Fruit fly (Drosophila melanogaster) whole organism: ENCODE results near the gene Spt3.

ENCODE experiments used
- pan ChIP-seq: fragments of >200 bp; optimal IDR thresholded peaks from 2 replicates; lab custom pipeline; 2017
- psq ChIP-seq: fragments of >200 bp; optimal IDR thresholded peaks from 2 replicates; lab custom pipeline; 2017
- usp ChIP-seq: fragments of >200 bp; optimal IDR thresholded peaks from 2 replicates; lab custom pipeline; 2017; ENCODE audit warnings: missing biosample characterization, missing genetic modification characterization, mixed read lengths

DNA sequence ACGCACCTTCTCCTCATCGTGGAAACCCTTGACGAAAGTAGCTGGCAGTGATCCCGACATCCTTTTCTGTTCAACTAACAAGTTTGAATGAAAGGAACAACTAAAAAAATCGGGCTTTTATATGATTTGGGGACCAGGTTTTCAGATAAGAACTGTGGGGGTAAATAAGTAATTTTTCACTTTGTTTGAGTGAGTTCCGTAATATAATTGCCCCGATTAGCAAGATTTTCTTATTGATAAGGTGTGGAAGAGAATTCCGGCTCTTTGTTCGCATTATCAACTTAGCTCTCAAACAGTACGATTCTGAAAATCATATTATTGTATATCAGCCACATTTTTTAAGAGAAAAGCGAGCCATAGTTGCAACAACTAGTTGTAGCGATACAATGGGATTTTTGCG lies 35.0 kb upstream of the Spt3 start, which contains the start of gene CG12224:
- no peak for TF ChIP-seq psq
- no peak for TF ChIP-seq pan
- no peak for TF ChIP-seq usp (GFP tag; lab: Kevin White, UChicago)
